Worm (Caenorhabditis elegans) whole organism, young adult: ENCODE results near the gene F10E7.11.
A peak's percentile ranks its signal among the peaks of the same experiment; 100 is the strongest.

ENCODE experiments used
- F37B4.10 ChIP-seq: fragments of 200-800 bp; sonication (Bioruptor generic); IDR thresholded peaks from 2 replicates; pipeline ENCODE4 v1.3.6; 2022; ENCODE audit warnings: missing genetic modification characterization, missing compliant biosample characterization
- ceh-100 ChIP-seq: fragments of 200-800 bp; sonication (Bioruptor generic); IDR thresholded peaks from 2 replicates; pipeline ENCODE4 v1.3.6; 2022; ENCODE audit warnings: missing genetic modification reagents, missing genetic modification characterization, missing compliant biosample characterization
- ets-4 ChIP-seq: fragments of 200-800 bp; sonication (Bioruptor generic); optimal IDR thresholded peaks from 2 replicates; lab custom pipeline; 2018; ENCODE audit warnings: mild to moderate bottlenecking, missing genetic modification characterization, missing compliant biosample characterization
- lin-40 ChIP-seq: sonication (generic microtip); optimal IDR thresholded peaks from 2 replicates; lab custom pipeline; 2016; ENCODE audit warnings: missing genetic modification characterization, mild to moderate bottlenecking, missing compliant biosample characterization, missing genotype, missing genetic modification reagents
- nhr-80 ChIP-seq: sonication (generic microtip); optimal IDR thresholded peaks from 2 replicates; lab custom pipeline; 2016; ENCODE audit warnings: missing genetic modification characterization, missing compliant biosample characterization
- pha-4 ChIP-seq: fragments of 150-350 bp; sonication (generic microtip); optimal IDR thresholded peaks from 2 replicates; lab custom pipeline; 2014; ENCODE audit warnings: missing biosample characterization, missing genetic modification reagents, missing genetic modification characterization
- snpc-1.3 ChIP-seq: sonication (generic microtip); optimal IDR thresholded peaks from 2 replicates; lab custom pipeline; 2017; ENCODE audit warnings: missing genetic modification characterization, mild to moderate bottlenecking, missing compliant biosample characterization, antibody characterized with exemption, moderate library complexity, missing genotype, missing genetic modification reagents; ENCODE audit not compliant: insufficient read depth
- snpc-4 ChIP-seq, 5 experiments: fragments of 150-350 bp in 1 of 5; sonication (generic microtip) in 4 of 5; optimal IDR thresholded peaks; 2 replicates each; lab custom pipeline; 2014 to 2018; ENCODE audit warnings: missing genetic modification characterization in 5 of 5, missing biosample characterization in 3 of 5, antibody characterized with exemption in 2 of 5, mild to moderate bottlenecking in 2 of 5, missing compliant biosample characterization in 2 of 5, missing genotype in 2 of 5, moderate library complexity in 2 of 5, missing genetic modification reagents in 1 of 5
- zim-3 ChIP-seq: sonication (generic microtip); optimal IDR thresholded peaks from 2 replicates; lab custom pipeline; 2017; ENCODE audit warnings: mild to moderate bottlenecking, missing genetic modification characterization, moderate library complexity, missing compliant biosample characterization

ce11 chrII:7151969-7152631 is 29.4 kb upstream of the F10E7.11 start, which contains the start of gene fust-1:
- peak; percentile 58 for TF ChIP-seq snpc-4 (GFP tag; optimal IDR thresholded peaks at IDR 0.05; lab: Kevin White, UChicago)
- peak; percentile 48 to 89 (median 86) for TF ChIP-seq snpc-4 (tag; optimal IDR thresholded peaks at IDR 0.05; lab: Kevin White, UChicago)
- no peak for TF ChIP-seq zim-3
- TF ChIP-seq nhr-80 = peak; percentile 70
- TF ChIP-seq lin-40 (tag; lab: Kevin White, UChicago) = peak; percentile 97
- peak; percentile 88 for TF ChIP-seq ceh-100 (GFP tag; lab: Robert Waterston, UW)
- TF ChIP-seq ets-4 = peak; percentile 48
- TF ChIP-seq snpc-1.3 (tag; lab: Kevin White, UChicago) = peak; percentile 95
- no peak for TF ChIP-seq F37B4.10 (GFP tag; lab: Robert Waterston, UW)
- peak; percentile 47 for TF ChIP-seq pha-4 (tag; lab: Kevin White, UChicago)
